Worm (Caenorhabditis elegans): Measurements from ENCODE around the gene R05G6.4.

DNA sequence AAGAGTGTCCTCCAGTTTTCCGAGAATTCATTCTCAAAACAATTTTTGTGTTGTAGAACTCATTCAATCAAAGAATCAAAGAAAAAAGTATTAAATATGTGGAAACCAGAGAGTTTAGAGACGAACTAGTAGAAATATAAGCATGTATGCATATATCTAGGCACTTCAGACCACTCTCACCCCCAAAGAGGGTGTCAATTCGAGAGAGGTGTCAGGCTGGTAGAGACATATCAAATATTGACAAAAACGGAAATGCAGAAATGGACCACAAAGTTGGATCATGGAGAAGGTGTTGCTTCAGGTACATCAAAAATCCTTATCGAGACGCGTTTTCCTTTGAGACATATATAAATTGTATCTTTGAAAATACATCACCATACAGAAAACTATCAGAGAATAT is 10.7 kb downstream of the R05G6.4 start:
- TF ChIP-seq lim-6 (tag; optimal IDR thresholded peaks at IDR 0.05): no peak
- TF ChIP-seq hlh-30 (tag; optimal IDR thresholded peaks at IDR 0.05; ENCODE audit: insufficient read depth): no peak
- no peak for TF ChIP-seq pha-4 (tag; optimal IDR thresholded peaks at IDR 0.05)
- TF ChIP-seq pag-3 (tag; optimal IDR thresholded peaks at IDR 0.05; ENCODE audit: borderline replicate concordance): no peak
- no peak for TF ChIP-seq elt-2 (tag; optimal IDR thresholded peaks at IDR 0.05)

Measured in whole organism, late embryonic.